Fruit fly (Drosophila melanogaster) S2 (cell line): Measurements from ENCODE around the gene ckd.

Experiments used
- CG8478 ChIP-seq: fragments of >200 bp; optimal IDR thresholded peaks from 2 replicates; lab custom pipeline; 2018
- CTCF ChIP-seq, 2 experiments: fragments of >200 bp; optimal IDR thresholded peaks; 2 replicates each; lab custom pipeline; 2018

dm6 chr3L:3239785-3240596, 17.7 kb upstream of the ckd start:
- TF ChIP-seq CG8478 (lab: Kevin White, UChicago) (no peak), CTCF (optimal IDR thresholded peaks at IDR 0.05; lab: Kevin White, UChicago) (no peak)
